Worm (Caenorhabditis elegans) whole organism, late embryonic: ENCODE measurements around the gene sup-37.

Experiments
- C08G9.2 ChIP-seq: sonication (generic microtip); optimal IDR thresholded peaks from 2 replicates; lab custom pipeline; 2016; ENCODE audit warnings: mild to moderate bottlenecking, missing genetic modification characterization, moderate library complexity, missing compliant biosample characterization
- C38D4.7 ChIP-seq: fragments of 200-800 bp; sonication (Bioruptor generic); optimal IDR thresholded peaks from 2 replicates; lab custom pipeline; 2018; ENCODE audit warnings: mild to moderate bottlenecking, missing genetic modification characterization, moderate library complexity, missing compliant biosample characterization
- F13H6.1 ChIP-seq: sonication (generic microtip); optimal IDR thresholded peaks from 2 replicates; lab custom pipeline; 2016; ENCODE audit warnings: missing genetic modification characterization, missing compliant biosample characterization
- K02D7.2 ChIP-seq: sonication (generic microtip); optimal IDR thresholded peaks from 2 replicates; lab custom pipeline; 2017; ENCODE audit warnings: mild to moderate bottlenecking, missing genetic modification characterization, missing compliant biosample characterization
- K09A11.1 ChIP-seq: sonication (generic microtip); optimal IDR thresholded peaks from 2 replicates; lab custom pipeline; 2017; ENCODE audit warnings: antibody characterized with exemption, mild to moderate bottlenecking, missing genetic modification characterization, missing compliant biosample characterization; ENCODE audit not compliant: insufficient read depth
- T23F11.4 ChIP-seq: fragments of 200-800 bp; sonication (Bioruptor generic); optimal IDR thresholded peaks from 2 replicates; lab custom pipeline; 2018; ENCODE audit warnings: mild to moderate bottlenecking, missing genetic modification characterization, missing compliant biosample characterization
- ahr-1 ChIP-seq: sonication (generic microtip); optimal IDR thresholded peaks from 2 replicates; lab custom pipeline; 2016; ENCODE audit warnings: missing genetic modification characterization, missing compliant biosample characterization
- ama-1 ChIP-seq: fragments of 150-350 bp; optimal IDR thresholded peaks from 2 replicates; lab custom pipeline; 2014
- ceh-14 ChIP-seq: sonication (generic microtip); optimal IDR thresholded peaks from 2 replicates; lab custom pipeline; 2016; ENCODE audit warnings: missing genotype, missing genetic modification characterization, missing compliant biosample characterization
- ceh-18 ChIP-seq: sonication (generic microtip); optimal IDR thresholded peaks from 2 replicates; lab custom pipeline; 2016; ENCODE audit warnings: missing genetic modification characterization, missing compliant biosample characterization
- ceh-19 ChIP-seq: fragments of 200-800 bp; sonication (Bioruptor generic); optimal IDR thresholded peaks from 2 replicates; lab custom pipeline; 2018; ENCODE audit warnings: mild to moderate bottlenecking, missing genetic modification characterization, missing compliant biosample characterization
- ceh-22 ChIP-seq: sonication (generic microtip); optimal IDR thresholded peaks from 2 replicates; lab custom pipeline; 2017; ENCODE audit warnings: missing biosample characterization, missing genetic modification characterization
- ceh-24 ChIP-seq: sonication (generic microtip); optimal IDR thresholded peaks from 2 replicates; lab custom pipeline; 2016; ENCODE audit warnings: mild to moderate bottlenecking, missing genetic modification characterization, missing compliant biosample characterization
- ceh-30 ChIP-seq: fragments of 150-350 bp; optimal IDR thresholded peaks from 2 replicates; lab custom pipeline; 2014; ENCODE audit warnings: missing biosample characterization, missing genetic modification characterization
- ceh-48 ChIP-seq: sonication (generic microtip); optimal IDR thresholded peaks from 2 replicates; lab custom pipeline; 2016; ENCODE audit warnings: missing genetic modification characterization, inconsistent platforms, missing compliant biosample characterization
- ceh-6 ChIP-seq: fragments of 200-800 bp; sonication (Bioruptor generic); optimal IDR thresholded peaks from 2 replicates; lab custom pipeline; 2018; ENCODE audit warnings: mild to moderate bottlenecking, missing genetic modification characterization, missing compliant biosample characterization
- ceh-9 ChIP-seq: sonication (generic microtip); optimal IDR thresholded peaks from 2 replicates; lab custom pipeline; 2016; ENCODE audit warnings: mild to moderate bottlenecking, missing genetic modification characterization, inconsistent platforms, missing compliant biosample characterization
- che-1 ChIP-seq: sonication (generic microtip); optimal IDR thresholded peaks from 2 replicates; lab custom pipeline; 2016; ENCODE audit warnings: mild to moderate bottlenecking, missing genetic modification characterization, missing compliant biosample characterization
- dmd-4 ChIP-seq: sonication (generic microtip); optimal IDR thresholded peaks from 2 replicates; lab custom pipeline; 2016; ENCODE audit warnings: borderline replicate concordance, missing genetic modification characterization, missing compliant biosample characterization
- elt-2 ChIP-seq: sonication (generic microtip); optimal IDR thresholded peaks from 2 replicates; lab custom pipeline; 2016; ENCODE audit warnings: missing genetic modification reagents, missing genetic modification characterization, missing compliant biosample characterization
- elt-4 ChIP-seq: sonication (generic microtip); optimal IDR thresholded peaks from 2 replicates; lab custom pipeline; 2016; ENCODE audit warnings: missing genetic modification characterization, missing compliant biosample characterization
- ets-4 ChIP-seq: sonication (generic microtip); optimal IDR thresholded peaks from 2 replicates; lab custom pipeline; 2016; ENCODE audit warnings: missing genetic modification characterization, missing compliant biosample characterization
- eyg-1 ChIP-seq: sonication (generic microtip); optimal IDR thresholded peaks from 2 replicates; lab custom pipeline; 2016; ENCODE audit warnings: missing genotype, missing genetic modification characterization, missing compliant biosample characterization
- fkh-10 ChIP-seq: fragments of 150-350 bp; optimal IDR thresholded peaks from 2 replicates; lab custom pipeline; 2014; ENCODE audit warnings: missing biosample characterization, missing genetic modification reagents, missing genetic modification characterization
- fkh-6 ChIP-seq: sonication (generic microtip); optimal IDR thresholded peaks from 2 replicates; lab custom pipeline; 2016; ENCODE audit warnings: missing genetic modification characterization, missing compliant biosample characterization
- hlh-15 ChIP-seq: sonication (generic microtip); optimal IDR thresholded peaks from 2 replicates; lab custom pipeline; 2016; ENCODE audit warnings: missing genetic modification characterization, missing compliant biosample characterization
- hlh-6 ChIP-seq: sonication (generic microtip); optimal IDR thresholded peaks from 2 replicates; lab custom pipeline; 2016; ENCODE audit warnings: missing genotype, missing genetic modification characterization, missing compliant biosample characterization
- hlh-8 ChIP-seq: sonication (generic microtip); optimal IDR thresholded peaks from 2 replicates; lab custom pipeline; 2016; ENCODE audit warnings: missing genotype, missing genetic modification characterization, missing compliant biosample characterization
- lim-6 ChIP-seq: sonication (generic microtip); optimal IDR thresholded peaks from 2 replicates; lab custom pipeline; 2016; ENCODE audit warnings: missing genetic modification characterization, missing compliant biosample characterization
- lin-11 ChIP-seq: fragments of 200-800 bp; sonication (Bioruptor generic); optimal IDR thresholded peaks from 2 replicates; lab custom pipeline; 2018; ENCODE audit warnings: mild to moderate bottlenecking, missing genetic modification characterization, missing compliant biosample characterization
- madf-2 ChIP-seq: sonication (generic microtip); optimal IDR thresholded peaks from 2 replicates; lab custom pipeline; 2017; ENCODE audit warnings: missing genetic modification characterization, missing compliant biosample characterization
- mec-3 ChIP-seq: sonication (generic microtip); optimal IDR thresholded peaks from 2 replicates; lab custom pipeline; 2016; ENCODE audit warnings: borderline replicate concordance, missing genetic modification characterization, missing compliant biosample characterization
- nfya-1 ChIP-seq: sonication (generic microtip); optimal IDR thresholded peaks from 2 replicates; lab custom pipeline; 2017; ENCODE audit warnings: missing genetic modification characterization, mild to moderate bottlenecking, missing compliant biosample characterization, antibody characterized with exemption, moderate library complexity
- nhr-11 ChIP-seq: fragments of 150-350 bp; optimal IDR thresholded peaks from 2 replicates; lab custom pipeline; 2014; ENCODE audit warnings: missing biosample characterization, missing genetic modification characterization
- nhr-232 ChIP-seq: sonication (generic microtip); optimal IDR thresholded peaks from 2 replicates; lab custom pipeline; 2016; ENCODE audit warnings: missing genetic modification characterization, missing compliant biosample characterization
- npax-4 ChIP-seq: sonication (generic microtip); optimal IDR thresholded peaks from 2 replicates; lab custom pipeline; 2016; ENCODE audit warnings: missing genetic modification characterization, missing compliant biosample characterization
- odd-2 ChIP-seq: sonication (generic microtip); optimal IDR thresholded peaks from 2 replicates; lab custom pipeline; 2017; ENCODE audit warnings: antibody characterized with exemption, mild to moderate bottlenecking, missing genetic modification characterization, missing compliant biosample characterization
- pag-3 ChIP-seq: sonication (generic microtip); optimal IDR thresholded peaks from 2 replicates; lab custom pipeline; 2016; ENCODE audit warnings: missing compliant biosample characterization, missing genetic modification characterization, borderline replicate concordance
- pax-1 ChIP-seq: fragments of 150-350 bp; optimal IDR thresholded peaks from 2 replicates; lab custom pipeline; 2014; ENCODE audit warnings: missing biosample characterization, missing genetic modification characterization
- pha-2 ChIP-seq: sonication (generic microtip); optimal IDR thresholded peaks from 2 replicates; lab custom pipeline; 2017; ENCODE audit warnings: mild to moderate bottlenecking, missing genetic modification characterization, missing compliant biosample characterization
- pha-4 ChIP-seq: fragments of 150-350 bp; optimal IDR thresholded peaks from 2 replicates; lab custom pipeline; 2018; ENCODE audit warnings: missing biosample characterization, missing genetic modification reagents, missing genetic modification characterization
- pqm-1 ChIP-seq: sonication (generic microtip); optimal IDR thresholded peaks from 2 replicates; lab custom pipeline; 2016; ENCODE audit warnings: missing genetic modification characterization, missing compliant biosample characterization
- pros-1 ChIP-seq: fragments of 150-350 bp; optimal IDR thresholded peaks from 2 replicates; lab custom pipeline; 2014; ENCODE audit warnings: missing biosample characterization, missing genetic modification reagents, missing genetic modification characterization
- ref-2 ChIP-seq: sonication (generic microtip); optimal IDR thresholded peaks from 2 replicates; lab custom pipeline; 2016; ENCODE audit warnings: missing genetic modification characterization, missing compliant biosample characterization
- rnt-1 ChIP-seq: sonication (generic microtip); optimal IDR thresholded peaks from 2 replicates; lab custom pipeline; 2016; ENCODE audit warnings: missing genetic modification characterization, missing compliant biosample characterization
- sdc-2 ChIP-seq: sonication (generic microtip); optimal IDR thresholded peaks from 2 replicates; lab custom pipeline; 2016; ENCODE audit warnings: missing genotype, missing genetic modification characterization, missing compliant biosample characterization
- sox-2 ChIP-seq: fragments of 200-800 bp; sonication (Bioruptor generic); IDR thresholded peaks from 2 replicates; pipeline ENCODE4 v1.3.6; 2022; ENCODE audit warnings: missing genetic modification reagents, missing genetic modification characterization, missing compliant biosample characterization
- sox-4 ChIP-seq: sonication (generic microtip); optimal IDR thresholded peaks from 2 replicates; lab custom pipeline; 2017; ENCODE audit warnings: mild to moderate bottlenecking, missing genetic modification characterization, inconsistent platforms, missing compliant biosample characterization
- syd-9 ChIP-seq: sonication (generic microtip); optimal IDR thresholded peaks from 2 replicates; lab custom pipeline; 2016; ENCODE audit warnings: mild to moderate bottlenecking, missing genetic modification characterization, moderate library complexity, missing compliant biosample characterization
- tbx-7 ChIP-seq: sonication (generic microtip); optimal IDR thresholded peaks from 2 replicates; lab custom pipeline; 2016; ENCODE audit warnings: missing genotype, missing genetic modification characterization, missing compliant biosample characterization
- ttx-3 ChIP-seq: sonication (generic microtip); optimal IDR thresholded peaks from 2 replicates; lab custom pipeline; 2016; ENCODE audit warnings: missing genetic modification reagents, missing genetic modification characterization, missing compliant biosample characterization
- unc-55 ChIP-seq: sonication (generic microtip); optimal IDR thresholded peaks from 2 replicates; lab custom pipeline; 2017; ENCODE audit warnings: missing biosample characterization, missing genetic modification reagents, missing genetic modification characterization
- unc-86 ChIP-seq: sonication (generic microtip); optimal IDR thresholded peaks from 2 replicates; lab custom pipeline; 2016; ENCODE audit warnings: missing genetic modification characterization, missing compliant biosample characterization
- zip-5 ChIP-seq: sonication (generic microtip); optimal IDR thresholded peaks from 2 replicates; lab custom pipeline; 2016; ENCODE audit warnings: missing genetic modification characterization, missing compliant biosample characterization
- ztf-16 ChIP-seq: sonication (generic microtip); optimal IDR thresholded peaks from 2 replicates; lab custom pipeline; 2017; ENCODE audit warnings: missing genetic modification characterization, missing compliant biosample characterization

Gene sup-37

ce11 chrV:8785526-8785925, 819 bp upstream of the sup-37 start:
- TF ChIP-seq hlh-15 (no peak), ttx-3 (no peak), ref-2 (tag; lab: Kevin White, UChicago) (peak; percentile 71), C38D4.7 (GFP tag; lab: Kevin White, UChicago) (peak; percentile 32), ceh-24 (tag; lab: Kevin White, UChicago) (no peak), odd-2 (tag; lab: Kevin White, UChicago) (no peak), nhr-11 (tag; lab: Kevin White, UChicago) (no peak), rnt-1 (tag; lab: Kevin White, UChicago) (peak; percentile 90), mec-3 (no peak), ama-1 (lab: Kevin White, UChicago) (no peak), unc-55 (peak; percentile 40), sox-2 (GFP tag; lab: Robert Waterston, UW) (no peak), ceh-19 (GFP tag; lab: Kevin White, UChicago) (no peak), hlh-8 (tag; lab: Kevin White, UChicago) (peak; percentile 18), che-1 (tag; lab: Kevin White, UChicago) (peak; percentile 44), dmd-4 (tag; lab: Kevin White, UChicago) (no peak), npax-4 (tag; lab: Kevin White, UChicago) (no peak), K02D7.2 (tag; lab: Kevin White, UChicago) (no peak), T23F11.4 (GFP tag; lab: Kevin White, UChicago) (no peak), zip-5 (tag; lab: Kevin White, UChicago) (no peak), nhr-232 (tag; lab: Kevin White, UChicago) (peak; percentile 14), ceh-48 (tag; lab: Kevin White, UChicago) (peak; percentile 27), K09A11.1 (tag; lab: Kevin White, UChicago) (no peak), madf-2 (tag; lab: Kevin White, UChicago) (no peak), ztf-16 (tag; lab: Kevin White, UChicago) (peak; percentile 53), nfya-1 (peak; percentile 52), pros-1 (tag; lab: Kevin White, UChicago) (no peak), sox-4 (tag; lab: Kevin White, UChicago) (no peak), pha-2 (tag; lab: Kevin White, UChicago) (no peak), pax-1 (tag; lab: Kevin White, UChicago) (no peak), ceh-14 (tag; lab: Kevin White, UChicago) (peak; percentile 27), C08G9.2 (peak; percentile 19), F13H6.1 (tag; lab: Kevin White, UChicago) (peak; percentile 11), pqm-1 (tag; lab: Kevin White, UChicago) (no peak), ceh-22 (no peak), hlh-6 (tag; lab: Kevin White, UChicago) (peak; percentile 79), fkh-10 (GFP tag; lab: Kevin White, UChicago) (no peak), ceh-9 (tag; lab: Kevin White, UChicago) (no peak), elt-4 (tag; lab: Kevin White, UChicago) (no peak), syd-9 (tag; lab: Kevin White, UChicago) (peak; percentile 83), pha-4 (tag; lab: Kevin White, UChicago) (no peak), ahr-1 (no peak), sdc-2 (tag; lab: Kevin White, UChicago) (peak; percentile 57), ceh-18 (tag; lab: Kevin White, UChicago) (peak; percentile 71), ceh-6 (GFP tag; lab: Kevin White, UChicago) (peak; percentile 50), ets-4 (tag; lab: Kevin White, UChicago) (no peak), elt-2 (peak; percentile 37), fkh-6 (no peak), lin-11 (tag; lab: Kevin White, UChicago) (peak; percentile 30), tbx-7 (tag; lab: Kevin White, UChicago) (no peak), ceh-30 (tag; lab: Kevin White, UChicago) (peak; percentile 14), eyg-1 (tag; lab: Kevin White, UChicago) (no peak), lim-6 (peak; percentile 34), unc-86 (no peak), pag-3 (no peak)
